Fruit fly (Drosophila melanogaster) whole organism, adult: ENCODE results near the gene Plod.

Experiments
- CG11617 ChIP-seq: fragments of 200-800 bp; sonication (Bioruptor generic); optimal IDR thresholded peaks from 2 replicates; lab custom pipeline; 2017; ENCODE audit warnings: mild to moderate bottlenecking, missing biosample characterization, missing genetic modification reagents, missing genetic modification characterization
- CG12768 ChIP-seq: fragments of 200-800 bp; sonication (Bioruptor generic); optimal IDR thresholded peaks from 2 replicates; lab custom pipeline; 2017; ENCODE audit warnings: missing biosample characterization, missing genetic modification characterization, mild to moderate bottlenecking, moderate library complexity, missing genetic modification reagents
- CG14711 ChIP-seq: fragments of 200-800 bp; sonication (Bioruptor generic); optimal IDR thresholded peaks from 2 replicates; lab custom pipeline; 2018; ENCODE audit warnings: missing biosample characterization, mild to moderate bottlenecking, missing genetic modification characterization, moderate library complexity
- CG1620 ChIP-seq: fragments of 200-800 bp; sonication (Bioruptor generic); optimal IDR thresholded peaks from 2 replicates; lab custom pipeline; 2016; ENCODE audit warnings: missing biosample characterization, missing genetic modification characterization
- CG33017 ChIP-seq: fragments of 200-800 bp; sonication (Bioruptor generic); optimal IDR thresholded peaks from 2 replicates; lab custom pipeline; 2018; ENCODE audit warnings: missing biosample characterization, mild to moderate bottlenecking, missing genetic modification characterization, moderate library complexity
- CG5204 ChIP-seq: fragments of 200-800 bp; sonication (Bioruptor generic); optimal IDR thresholded peaks from 2 replicates; lab custom pipeline; 2016; ENCODE audit warnings: missing biosample characterization, missing genetic modification characterization
- CG7045 ChIP-seq: fragments of 200-800 bp; sonication (Bioruptor generic); optimal IDR thresholded peaks from 2 replicates; lab custom pipeline; 2017; ENCODE audit warnings: missing biosample characterization, mild to moderate bottlenecking, missing genetic modification characterization
- CG7101 ChIP-seq: fragments of 200-800 bp; sonication (Bioruptor generic); optimal IDR thresholded peaks from 2 replicates; lab custom pipeline; 2018; ENCODE audit warnings: missing biosample characterization, mild to moderate bottlenecking, missing genetic modification characterization, moderate library complexity
- Clk ChIP-seq: fragments of 200-800 bp; sonication (Bioruptor generic); optimal IDR thresholded peaks from 2 replicates; lab custom pipeline; 2017; ENCODE audit warnings: missing biosample characterization, missing genetic modification characterization
- Crg-1 ChIP-seq: fragments of 200-800 bp; sonication (Bioruptor generic); optimal IDR thresholded peaks from 2 replicates; lab custom pipeline; 2016; ENCODE audit warnings: missing biosample characterization, missing genetic modification characterization
- Hr96 ChIP-seq: fragments of 200-800 bp; sonication (Bioruptor generic); optimal IDR thresholded peaks from 2 replicates; lab custom pipeline; 2016; ENCODE audit warnings: missing biosample characterization, missing genetic modification characterization
- Mnt ChIP-seq: fragments of 200-800 bp; sonication (Bioruptor generic); optimal IDR thresholded peaks from 2 replicates; lab custom pipeline; 2016; ENCODE audit warnings: missing biosample characterization, mild to moderate bottlenecking, missing genetic modification characterization
- bab1 ChIP-seq: fragments of 200-800 bp; sonication (Bioruptor generic); optimal IDR thresholded peaks from 3 replicates; lab custom pipeline; 2019; ENCODE audit warnings: missing biosample characterization, mild to moderate bottlenecking, missing genetic modification characterization, moderate library complexity
- cic ChIP-seq: fragments of 200-800 bp; sonication (Bioruptor generic); optimal IDR thresholded peaks from 2 replicates; lab custom pipeline; 2017; ENCODE audit warnings: missing biosample characterization, mild to moderate bottlenecking, missing genetic modification characterization, moderate library complexity
- cnc ChIP-seq, 2 experiments: fragments of >200 bp; optimal IDR thresholded peaks; 2 replicates each; lab custom pipeline; 2017
- kay ChIP-seq: fragments of 200-800 bp; sonication (Bioruptor generic); peaks from one replicate; lab custom pipeline; 2016; ENCODE audit warnings: missing biosample characterization, missing genetic modification characterization, borderline replicate concordance
- ovo ChIP-seq: fragments of 200-800 bp; sonication (Bioruptor generic); optimal IDR thresholded peaks from 2 replicates; lab custom pipeline; 2016; ENCODE audit warnings: missing biosample characterization, missing genetic modification characterization
- pad ChIP-seq: fragments of 200-800 bp; sonication (Bioruptor generic); optimal IDR thresholded peaks from 3 replicates; lab custom pipeline; 2017; ENCODE audit warnings: missing biosample characterization, missing genetic modification characterization, mild to moderate bottlenecking, moderate library complexity, missing genetic modification reagents
- tj ChIP-seq: fragments of 200-800 bp; sonication (Bioruptor generic); optimal IDR thresholded peaks from 3 replicates; lab custom pipeline; 2017; ENCODE audit warnings: missing biosample characterization, mild to moderate bottlenecking, missing genetic modification characterization, moderate library complexity
- toe ChIP-seq: fragments of 200-800 bp; sonication (Bioruptor generic); optimal IDR thresholded peaks from 2 replicates; lab custom pipeline; 2016; ENCODE audit warnings: missing biosample characterization, missing genetic modification characterization

The Plod gene

DNA sequence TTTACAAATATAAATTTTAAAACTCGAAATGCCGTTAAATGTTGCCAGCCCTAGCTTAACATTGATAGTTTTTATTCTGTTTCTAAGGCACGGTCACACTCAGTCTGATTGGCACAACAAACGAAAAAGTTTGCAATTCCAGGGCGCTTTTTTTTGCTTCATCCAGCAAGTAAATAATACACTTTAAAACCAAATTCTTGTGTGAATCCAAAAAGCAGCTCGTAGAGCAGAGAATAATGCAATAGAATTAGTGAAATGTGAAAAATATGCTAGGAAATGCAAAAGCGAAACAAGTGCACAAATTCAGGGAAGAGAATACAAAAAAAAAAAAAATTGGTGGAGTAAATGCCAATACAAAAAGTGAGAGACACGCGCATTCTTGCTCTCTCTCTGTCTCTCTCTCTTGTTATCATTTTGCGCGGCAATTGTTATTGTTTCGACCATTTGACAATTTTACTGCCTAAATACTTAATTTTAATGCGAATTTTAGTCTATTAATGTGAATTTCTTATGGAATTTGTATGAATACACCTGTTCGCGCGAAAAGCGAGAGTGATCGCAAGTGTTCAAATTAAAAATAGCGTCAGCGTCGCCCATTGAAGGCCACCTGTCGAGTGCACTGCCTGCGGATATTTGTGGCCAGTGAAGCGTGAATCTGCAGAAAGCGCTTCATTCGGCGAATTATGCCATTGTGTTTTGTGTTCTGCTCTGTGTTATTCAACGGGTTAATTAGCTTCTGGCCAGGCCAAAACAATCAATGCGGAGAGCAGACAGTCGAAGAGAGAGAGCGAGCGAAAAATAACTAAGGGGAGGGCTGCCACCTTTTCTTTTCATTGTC lies 8.8 kb upstream of the Plod start, which contains the start of gene CG42671:
CG42671 (plus strand) TSS at position 100 of the 838 bp plus-strand sequence.
- TF ChIP-seq CG7101 (tag; lab: Kevin White, UChicago) (peak; percentile 4), ovo (GFP tag; lab: Kevin White, UChicago) (no peak), kay (GFP tag; lab: Kevin White, UChicago) (peak; percentile 27), Mnt (GFP tag; lab: Kevin White, UChicago) (peak; percentile 55), CG33017 (peak; percentile 7), toe (GFP tag; lab: Kevin White, UChicago) (no peak), CG14711 (tag; lab: Kevin White, UChicago) (no peak), pad (GFP tag; lab: Kevin White, UChicago) (no peak), Hr96 (GFP tag; lab: Kevin White, UChicago) (no peak), Clk (GFP tag; lab: Kevin White, UChicago) (no peak), cic (GFP tag; lab: Kevin White, UChicago) (peak; percentile 29), CG12768 (GFP tag; lab: Kevin White, UChicago) (no peak), CG5204 (no peak), cnc (optimal IDR thresholded peaks at IDR 0.05; lab: Kevin White, UChicago) (no peak), CG7045 (GFP tag; lab: Kevin White, UChicago) (no peak), bab1 (GFP tag; lab: Kevin White, UChicago) (peak; percentile 50), tj (GFP tag; lab: Kevin White, UChicago) (peak; percentile 67), Crg-1 (GFP tag; lab: Kevin White, UChicago) (no peak), CG1620 (peak; percentile 48), CG11617 (no peak)

DNA sequence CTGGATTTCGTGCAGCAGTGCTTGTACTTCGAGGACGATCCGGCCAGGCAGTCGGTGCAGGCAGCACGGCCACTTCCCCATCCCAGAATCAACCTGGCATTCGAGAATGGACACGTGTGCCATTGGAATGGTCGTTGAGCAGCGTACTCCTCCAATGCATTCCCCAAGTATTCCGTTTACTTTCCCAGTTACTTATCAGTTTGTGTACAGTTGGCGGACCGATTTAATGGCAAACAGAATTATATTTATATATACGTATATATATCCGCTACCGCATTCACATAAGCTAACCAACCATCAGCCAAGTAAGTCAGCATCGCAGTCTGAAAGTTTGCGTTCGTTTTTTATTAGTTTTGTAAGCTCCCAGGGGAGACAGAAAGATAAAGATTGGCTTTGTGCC lies 7.8 kb upstream of the Plod start:
- TF ChIP-seq pad (GFP tag; lab: Kevin White, UChicago) = no peak
- peak; percentile 12 for TF ChIP-seq CG12768 (GFP tag; lab: Kevin White, UChicago)
- peak; percentile 68 for TF ChIP-seq cic (GFP tag; lab: Kevin White, UChicago)
- peak; percentile 88 for TF ChIP-seq kay (GFP tag; lab: Kevin White, UChicago)
- TF ChIP-seq CG1620 = no peak

DNA sequence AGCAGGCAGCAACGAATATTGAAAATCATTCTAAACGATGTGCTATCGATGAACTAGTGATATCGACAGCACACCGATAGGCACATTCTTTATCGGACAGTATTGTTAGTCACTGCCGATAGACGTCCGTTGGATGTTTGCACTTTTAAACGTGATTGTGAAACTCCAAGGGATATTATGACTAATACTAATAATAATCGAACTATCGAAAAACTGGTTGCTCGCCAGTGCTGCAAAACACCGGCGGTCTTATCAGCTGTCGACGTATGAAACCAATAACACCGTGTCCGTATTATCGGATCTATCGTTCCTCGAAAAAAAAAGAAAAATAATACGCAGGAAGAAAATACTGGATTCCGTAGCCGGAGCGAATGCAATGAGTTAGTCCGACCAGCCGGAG lies 4.7 kb upstream of the Plod start, which contains the start of the genes Ube3a and CG7600:
Ube3a (minus strand) TSS at position 67 of the 400 bp plus-strand sequence.
CG7600 (plus strand) TSS at position 270 of the 400 bp plus-strand sequence.
- TF ChIP-seq Mnt (GFP tag; lab: Kevin White, UChicago) (peak; percentile 83), CG7045 (GFP tag; lab: Kevin White, UChicago) (peak; percentile 43), cnc (optimal IDR thresholded peaks at IDR 0.05; lab: Kevin White, UChicago) (peak in 1 of 2 experiments; percentile 79), Clk (GFP tag; lab: Kevin White, UChicago) (peak; percentile 10), Crg-1 (GFP tag; lab: Kevin White, UChicago) (peak; percentile 58), CG14711 (tag; lab: Kevin White, UChicago) (peak; percentile 57), CG5204 (no peak), cic (GFP tag; lab: Kevin White, UChicago) (peak; percentile 77), CG11617 (peak; percentile 58), CG7101 (tag; lab: Kevin White, UChicago) (peak; percentile 77), CG1620 (peak; percentile 55), pad (GFP tag; lab: Kevin White, UChicago) (peak; percentile 60), Hr96 (GFP tag; lab: Kevin White, UChicago) (no peak), CG33017 (peak; percentile 4), tj (GFP tag; lab: Kevin White, UChicago) (peak; percentile 18), ovo (GFP tag; lab: Kevin White, UChicago) (peak; percentile 26), kay (GFP tag; lab: Kevin White, UChicago) (peak; percentile 99), bab1 (GFP tag; lab: Kevin White, UChicago) (peak; percentile 72), CG12768 (GFP tag; lab: Kevin White, UChicago) (peak; percentile 64), toe (GFP tag; lab: Kevin White, UChicago) (no peak)

DNA sequence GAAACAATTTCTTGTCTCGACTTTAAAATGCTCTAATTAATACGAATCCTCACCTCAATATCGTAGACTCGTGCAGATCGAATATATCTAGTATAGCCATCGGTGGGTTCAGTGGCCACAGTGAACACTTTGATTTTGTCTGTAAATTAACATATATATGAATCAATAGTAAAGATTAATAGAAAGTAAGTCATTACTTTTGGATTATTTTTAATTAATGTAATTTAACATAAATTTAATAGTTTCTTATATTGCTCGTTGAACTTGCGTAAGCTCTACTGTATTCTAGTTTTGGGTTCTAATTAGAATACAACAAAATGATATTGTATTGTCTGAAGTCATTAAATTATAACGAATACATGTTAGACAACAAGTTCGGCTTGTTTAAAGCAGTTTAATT lies 964 bp downstream of the Plod start:
- no peak for TF ChIP-seq toe (GFP tag; lab: Kevin White, UChicago)
- no peak for TF ChIP-seq bab1 (GFP tag; lab: Kevin White, UChicago)
- TF ChIP-seq CG12768 (GFP tag; lab: Kevin White, UChicago) = no peak
- TF ChIP-seq Crg-1 (GFP tag; lab: Kevin White, UChicago) = no peak
- TF ChIP-seq CG7101 (tag; lab: Kevin White, UChicago) = peak; percentile 6
- TF ChIP-seq Clk (GFP tag; lab: Kevin White, UChicago) = no peak
- no peak for TF ChIP-seq cic (GFP tag; lab: Kevin White, UChicago)
- TF ChIP-seq kay (GFP tag; lab: Kevin White, UChicago) = peak; percentile 29
- no peak for TF ChIP-seq pad (GFP tag; lab: Kevin White, UChicago)
- TF ChIP-seq tj (GFP tag; lab: Kevin White, UChicago) = no peak
- TF ChIP-seq CG7045 (GFP tag; lab: Kevin White, UChicago) = no peak
- TF ChIP-seq CG1620 = no peak
- no peak for TF ChIP-seq CG33017
- no peak for TF ChIP-seq Hr96 (GFP tag; lab: Kevin White, UChicago)

DNA sequence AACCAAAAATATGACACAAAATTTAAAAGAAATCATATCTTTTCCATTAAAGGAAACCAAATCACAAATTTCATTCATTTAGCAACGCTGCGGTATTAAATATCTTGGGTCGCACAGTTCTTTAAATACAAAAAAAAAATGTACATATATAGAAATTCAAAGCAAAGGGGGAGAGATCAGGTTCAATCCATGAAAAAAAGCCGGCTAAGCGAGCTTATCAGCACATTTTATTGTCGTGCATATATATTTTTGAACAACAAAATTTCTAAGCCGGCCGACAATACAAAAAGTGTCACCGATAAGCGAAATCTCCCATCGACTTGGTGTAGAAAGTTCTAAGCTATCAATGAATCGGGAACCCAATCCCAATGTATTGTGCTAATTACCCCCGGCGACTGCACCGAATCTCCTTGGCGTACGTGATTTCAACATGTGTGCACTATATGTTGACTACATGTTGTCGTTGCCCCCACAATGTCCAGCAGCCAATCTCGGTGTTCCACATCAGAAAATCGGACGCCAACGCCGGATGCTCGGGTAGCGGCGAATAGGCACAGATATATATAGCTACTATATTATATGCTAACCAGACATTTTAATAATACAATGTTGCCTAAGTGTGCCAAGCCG lies 1.9 kb downstream of the Plod start:
- TF ChIP-seq CG5204 (no peak), tj (GFP tag; lab: Kevin White, UChicago) (peak; percentile 96)
